Fruit fly (Drosophila melanogaster) whole organism, wandering third instar larva: ENCODE measurements around the gene CG17726.

ENCODE experiments used
- Abd-B ChIP-seq: fragments of >200 bp; optimal IDR thresholded peaks from 2 replicates; lab custom pipeline; 2017; ENCODE audit warnings: missing biosample characterization, missing genetic modification characterization
- Dfd ChIP-seq: fragments of >200 bp; optimal IDR thresholded peaks from 2 replicates; lab custom pipeline; 2017; ENCODE audit warnings: missing biosample characterization, missing genetic modification characterization
- Hr83 ChIP-seq: fragments of 200-300 bp; sonication (Bioruptor generic); optimal IDR thresholded peaks from 2 replicates; lab custom pipeline; 2016; ENCODE audit warnings: missing biosample characterization, mild to moderate bottlenecking, missing genetic modification characterization, moderate library complexity; ENCODE audit not compliant: poor library complexity, severe bottlenecking
- Jra ChIP-seq: sonication (Bioruptor generic); optimal IDR thresholded peaks from 2 replicates; lab custom pipeline; 2016; ENCODE audit warnings: missing biosample characterization, missing genetic modification characterization
- N ChIP-seq: fragments of >200 bp; optimal IDR thresholded peaks from 2 replicates; lab custom pipeline; 2018; ENCODE audit warnings: missing biosample characterization, missing external identifiers, missing genetic modification characterization
- Rel ChIP-seq, 2 experiments: fragments of 200-800 bp; sonication (Bioruptor generic) in 1 of 2; optimal IDR thresholded peaks; 2 replicates in 1 of 2; 3 replicates in 1 of 2; lab custom pipeline; 2016 to 2019; ENCODE audit warnings: mild to moderate bottlenecking in 2 of 2, missing biosample characterization in 2 of 2, missing genetic modification characterization in 2 of 2, moderate library complexity in 1 of 2
- brk ChIP-seq: fragments of 200-800 bp; sonication (Bioruptor generic); optimal IDR thresholded peaks from 2 replicates; lab custom pipeline; 2016; ENCODE audit warnings: missing biosample characterization, mild to moderate bottlenecking, missing genetic modification characterization
- foxo ChIP-seq, 2 experiments: fragments of 200-800 bp; sonication (Bioruptor generic); optimal IDR thresholded peaks; 2 replicates in 1 of 2; 3 replicates in 1 of 2; lab custom pipeline; 2016 to 2017; ENCODE audit warnings: missing biosample characterization in 2 of 2, missing genetic modification characterization in 2 of 2
- fru ChIP-seq: fragments of 200-800 bp; sonication (Bioruptor generic); optimal IDR thresholded peaks from 3 replicates; lab custom pipeline; 2016; ENCODE audit warnings: missing biosample characterization, mild to moderate bottlenecking, missing genetic modification characterization
- lola ChIP-seq: fragments of >200 bp; optimal IDR thresholded peaks from 2 replicates; lab custom pipeline; 2017; ENCODE audit warnings: missing biosample characterization, missing genetic modification characterization
- pan ChIP-seq: fragments of >200 bp; optimal IDR thresholded peaks from 2 replicates; lab custom pipeline; 2017
- rgr ChIP-seq: fragments of 200-800 bp; sonication (Bioruptor generic); optimal IDR thresholded peaks from 3 replicates; lab custom pipeline; 2016; ENCODE audit warnings: missing biosample characterization, mild to moderate bottlenecking, missing genetic modification characterization
- tai ChIP-seq: sonication (Bioruptor generic); optimal IDR thresholded peaks from 2 replicates; lab custom pipeline; 2016; ENCODE audit warnings: missing biosample characterization, missing genetic modification characterization

- no peak for TF ChIP-seq Rel (GFP tag; optimal IDR thresholded peaks at IDR 0.05; lab: Kevin White, UChicago)
- peak; percentile 61 for TF ChIP-seq Rel (tag; optimal IDR thresholded peaks at IDR 0.05; lab: Kevin White, UChicago)
- TF ChIP-seq lola, result no peak
- no peak for TF ChIP-seq N (GFP tag; lab: Kevin White, UChicago)
- no peak for TF ChIP-seq Dfd
- TF ChIP-seq Abd-B, result no peak
- no peak for TF ChIP-seq brk (GFP tag; lab: Kevin White, UChicago)
- TF ChIP-seq fru, result peak; percentile 83
- TF ChIP-seq Jra, result peak; percentile 78
- TF ChIP-seq rgr, result peak; percentile 93
- TF ChIP-seq tai, result no peak
- peak in 1 of 2 experiments; percentile 78 for TF ChIP-seq foxo (GFP tag; optimal IDR thresholded peaks at IDR 0.05; lab: Kevin White, UChicago)
- TF ChIP-seq pan (lab: Kevin White, UChicago), result no peak
- TF ChIP-seq Hr83, result peak; percentile 93
These were observed 10.4 kb upstream of the CG17726 start, which contains the start of the genes RpS25 and CG4820 for dm6 chr3R:11216156-11216630.
